Worm (Caenorhabditis elegans) whole organism, L3 larva: ENCODE data around the gene C06G4.4.

Experiments
- nhr-12 ChIP-seq: fragments of 150-350 bp; optimal IDR thresholded peaks from 2 replicates; lab custom pipeline; 2014; ENCODE audit warnings: missing biosample characterization, missing genetic modification characterization
- nhr-25 ChIP-seq: sonication (generic microtip); optimal IDR thresholded peaks from 2 replicates; lab custom pipeline; 2017; ENCODE audit warnings: missing biosample characterization, missing genetic modification characterization
- nhr-76 ChIP-seq: fragments of 150-350 bp; sonication (generic microtip); optimal IDR thresholded peaks from 5 replicates; lab custom pipeline; 2014; ENCODE audit warnings: missing biosample characterization, missing genetic modification characterization
- pha-4 ChIP-seq: fragments of 150-350 bp; optimal IDR thresholded peaks from 2 replicates; lab custom pipeline; 2014; ENCODE audit warnings: missing biosample characterization, missing genetic modification reagents, missing genetic modification characterization
- tbx-2 ChIP-seq: sonication (generic microtip); optimal IDR thresholded peaks from 2 replicates; lab custom pipeline; 2016; ENCODE audit warnings: mild to moderate bottlenecking, missing genetic modification characterization, missing compliant biosample characterization
- unc-39 ChIP-seq: sonication (generic microtip); optimal IDR thresholded peaks from 4 replicates; lab custom pipeline; 2017; ENCODE audit warnings: missing biosample characterization, missing genetic modification characterization
- ztf-11 ChIP-seq: fragments of 150-350 bp; optimal IDR thresholded peaks from 2 replicates; lab custom pipeline; 2014; ENCODE audit warnings: missing biosample characterization, missing genetic modification characterization

- TF ChIP-seq pha-4 (tag; lab: Kevin White, UChicago) (no peak), unc-39 (no peak), ztf-11 (tag; lab: Kevin White, UChicago) (no peak), nhr-12 (no peak), nhr-25 (tag; lab: Kevin White, UChicago) (no peak), nhr-76 (tag; lab: Kevin White, UChicago) (no peak), tbx-2 (tag; lab: Kevin White, UChicago) (no peak)
These were observed 24.4 kb downstream of the C06G4.4 start, which contains the start of gene let-754 for ce11 chrIII:7953208-7953607.
